Fruit fly (Drosophila melanogaster) whole organism, embryonic: ENCODE results near the gene Ppcs.

Experiments
- ATbp ChIP-seq: fragments of 200-800 bp; sonication (Bioruptor generic); optimal IDR thresholded peaks from 2 replicates; lab custom pipeline; 2017; ENCODE audit warnings: missing biosample characterization, mild to moderate bottlenecking, missing genetic modification characterization, missing genetic modification reagents
- Bteb2 ChIP-seq: fragments of 200-800 bp; sonication (Bioruptor generic); optimal IDR thresholded peaks from 2 replicates; lab custom pipeline; 2016; ENCODE audit warnings: missing biosample characterization, missing genetic modification characterization
- CG11398 ChIP-seq: fragments of 200-800 bp; sonication (Bioruptor generic); optimal IDR thresholded peaks from 2 replicates; lab custom pipeline; 2016; ENCODE audit warnings: missing biosample characterization, missing genetic modification characterization
- CG13296 ChIP-seq: fragments of 200-800 bp; sonication (Bioruptor generic); optimal IDR thresholded peaks from 3 replicates; lab custom pipeline; 2018; ENCODE audit warnings: missing biosample characterization, mild to moderate bottlenecking, missing genetic modification characterization
- CG15011 ChIP-seq: fragments of 200-800 bp; sonication (Bioruptor generic); optimal IDR thresholded peaks from 3 replicates; lab custom pipeline; 2018; ENCODE audit warnings: missing biosample characterization, mild to moderate bottlenecking, missing genetic modification characterization
- CG15269 ChIP-seq: fragments of 200-800 bp; sonication (Bioruptor generic); optimal IDR thresholded peaks from 2 replicates; lab custom pipeline; 2018; ENCODE audit warnings: missing biosample characterization, mild to moderate bottlenecking, missing genetic modification characterization, moderate library complexity
- CG15601 ChIP-seq: fragments of 200-800 bp; sonication (Bioruptor generic); optimal IDR thresholded peaks from 3 replicates; lab custom pipeline; 2019; ENCODE audit warnings: missing biosample characterization, mild to moderate bottlenecking, missing genetic modification characterization, moderate library complexity
- CG16779 ChIP-seq: fragments of 200-800 bp; sonication (Bioruptor generic); IDR thresholded peaks from 2 replicates; pipeline ENCODE4 v1.3.6; 2022; ENCODE audit warnings: missing biosample characterization, missing genetic modification characterization
- CG16863 ChIP-seq: fragments of 200-800 bp; sonication (Bioruptor generic); optimal IDR thresholded peaks from 3 replicates; lab custom pipeline; 2016; ENCODE audit warnings: missing biosample characterization, missing genetic modification characterization
- CG17568 ChIP-seq: fragments of 200-800 bp; sonication (Bioruptor generic); optimal IDR thresholded peaks from 2 replicates; lab custom pipeline; 2018; ENCODE audit warnings: missing biosample characterization, mild to moderate bottlenecking, missing genetic modification characterization, moderate library complexity
- CG18262 ChIP-seq: fragments of 200-800 bp; optimal IDR thresholded peaks from 3 replicates; lab custom pipeline; 2019; ENCODE audit warnings: missing biosample characterization, mild to moderate bottlenecking, missing genetic modification characterization, moderate library complexity
- CG1832 ChIP-seq: fragments of 200-800 bp; sonication (Bioruptor generic); optimal IDR thresholded peaks from 2 replicates; lab custom pipeline; 2017; ENCODE audit warnings: missing biosample characterization, mild to moderate bottlenecking, missing genetic modification characterization, inconsistent platforms
- CG18764 ChIP-seq: fragments of 200-800 bp; sonication (Bioruptor generic); optimal IDR thresholded peaks from 3 replicates; lab custom pipeline; 2016; ENCODE audit warnings: missing biosample characterization, missing genetic modification characterization
- CG31224 ChIP-seq: fragments of 200-800 bp; sonication (Bioruptor generic); IDR thresholded peaks from 2 replicates; pipeline ENCODE4 v1.3.6; 2022; ENCODE audit warnings: missing biosample characterization, missing genetic modification characterization
- CG3407 ChIP-seq: fragments of 200-800 bp; sonication (Bioruptor generic); optimal IDR thresholded peaks from 2 replicates; lab custom pipeline; 2018; ENCODE audit warnings: missing biosample characterization, mild to moderate bottlenecking, missing genetic modification characterization
- CG34422 ChIP-seq: fragments of 200-800 bp; sonication (Bioruptor generic); IDR thresholded peaks from 3 replicates; pipeline ENCODE4 v1.3.6; 2022; ENCODE audit warnings: missing biosample characterization, missing genetic modification characterization
- CG4854 ChIP-seq: fragments of 200-800 bp; sonication (Bioruptor generic); optimal IDR thresholded peaks from 2 replicates; lab custom pipeline; 2016; ENCODE audit warnings: missing biosample characterization, missing genetic modification characterization, inconsistent platforms
- CG6683 ChIP-seq: fragments of 200-800 bp; sonication (Bioruptor generic); optimal IDR thresholded peaks from 2 replicates; lab custom pipeline; 2017; ENCODE audit warnings: missing biosample characterization, mild to moderate bottlenecking, missing genetic modification characterization, missing genetic modification reagents
- CG6689 ChIP-seq: fragments of 200-800 bp; sonication (Bioruptor generic); IDR thresholded peaks from 2 replicates; pipeline ENCODE4 v1.3.6; 2022; ENCODE audit warnings: missing biosample characterization, missing genetic modification characterization
- CG8281 ChIP-seq: fragments of 200-800 bp; sonication (Bioruptor generic); optimal IDR thresholded peaks from 2 replicates; lab custom pipeline; 2018; ENCODE audit warnings: missing biosample characterization, mild to moderate bottlenecking, missing genetic modification characterization, moderate library complexity
- CG8290 ChIP-seq, 3 experiments: fragments of 200-800 bp; sonication (Bioruptor generic); optimal IDR thresholded peaks; 2 replicates each; lab custom pipeline; 2016 to 2019; ENCODE audit warnings: missing biosample characterization in 3 of 3, missing genetic modification characterization in 3 of 3, mild to moderate bottlenecking in 2 of 3, moderate library complexity in 1 of 3
- CG8765 ChIP-seq: fragments of 200-800 bp; sonication (Bioruptor generic); IDR thresholded peaks from 2 replicates; pipeline ENCODE4 v1.3.6; 2022; ENCODE audit warnings: missing biosample characterization, missing genetic modification characterization
- CG9437 ChIP-seq: fragments of 200-800 bp; sonication (Bioruptor generic); optimal IDR thresholded peaks from 2 replicates; lab custom pipeline; 2018; ENCODE audit warnings: missing biosample characterization, mild to moderate bottlenecking, missing genetic modification characterization
- D19A ChIP-seq: fragments of 200-800 bp; optimal IDR thresholded peaks from 3 replicates; lab custom pipeline; 2019; ENCODE audit warnings: missing biosample characterization, mild to moderate bottlenecking, missing genetic modification characterization, moderate library complexity
- E2f2 ChIP-seq: fragments of 200-800 bp; sonication (Bioruptor generic); IDR thresholded peaks from 2 replicates; pipeline ENCODE4 v1.3.6; 2022; ENCODE audit warnings: missing biosample characterization, missing genetic modification characterization
- Fer1 ChIP-seq: fragments of 200-800 bp; sonication (Bioruptor generic); optimal IDR thresholded peaks from 2 replicates; lab custom pipeline; 2017; ENCODE audit warnings: missing biosample characterization, mild to moderate bottlenecking, missing genetic modification characterization
- Fer3 ChIP-seq: fragments of 200-800 bp; sonication (Bioruptor generic); optimal IDR thresholded peaks from 2 replicates; lab custom pipeline; 2018; ENCODE audit warnings: missing biosample characterization, mild to moderate bottlenecking, missing genetic modification characterization, moderate library complexity
- Gug ChIP-seq: fragments of 200-800 bp; sonication (Bioruptor generic); IDR thresholded peaks from 4 replicates; pipeline ENCODE4 v1.3.6; 2022; ENCODE audit warnings: missing biosample characterization, missing genetic modification characterization
- Hr51 ChIP-seq, 2 experiments: fragments of 200-800 bp; sonication (Bioruptor generic); optimal IDR thresholded peaks; 2 replicates in 1 of 2; 3 replicates in 1 of 2; lab custom pipeline; 2016 to 2018; ENCODE audit warnings: missing biosample characterization in 2 of 2, missing genetic modification characterization in 2 of 2, mild to moderate bottlenecking in 1 of 2, moderate library complexity in 1 of 2
- Mes4 ChIP-seq: fragments of 200-800 bp; sonication (Bioruptor generic); optimal IDR thresholded peaks from 2 replicates; lab custom pipeline; 2016; ENCODE audit warnings: missing biosample characterization, missing genetic modification characterization
- Mrtf ChIP-seq: fragments of 200-800 bp; sonication (Bioruptor generic); IDR thresholded peaks from 3 replicates; pipeline ENCODE4 v1.3.6; 2022; ENCODE audit warnings: missing biosample characterization, missing genetic modification characterization
- Nf-YC ChIP-seq: fragments of 200-800 bp; optimal IDR thresholded peaks from 3 replicates; lab custom pipeline; 2019; ENCODE audit warnings: missing biosample characterization, mild to moderate bottlenecking, missing genetic modification characterization, moderate library complexity
- Opbp ChIP-seq: fragments of 200-800 bp; sonication (Bioruptor generic); IDR thresholded peaks from 3 replicates; pipeline ENCODE4 v1.3.6; 2022; ENCODE audit warnings: missing biosample characterization, missing genetic modification characterization; ENCODE audit not compliant: partially characterized antibody
- Rx ChIP-seq: fragments of 200-800 bp; sonication (Bioruptor generic); IDR thresholded peaks from 2 replicates; pipeline ENCODE4 v1.3.6; 2022; ENCODE audit warnings: missing biosample characterization, missing genetic modification characterization
- abd-A ChIP-seq: fragments of 200-800 bp; sonication (Bioruptor generic); optimal IDR thresholded peaks from 3 replicates; lab custom pipeline; 2019; ENCODE audit warnings: missing biosample characterization, mild to moderate bottlenecking, missing genetic modification characterization, moderate library complexity
- amos ChIP-seq: fragments of 200-800 bp; sonication (Bioruptor generic); IDR thresholded peaks from 2 replicates; pipeline ENCODE4 v1.3.6; 2022; ENCODE audit warnings: missing biosample characterization, missing genetic modification characterization; ENCODE audit not compliant: partially characterized antibody
- az2 ChIP-seq: fragments of 200-800 bp; sonication (Bioruptor generic); optimal IDR thresholded peaks from 3 replicates; lab custom pipeline; 2016; ENCODE audit warnings: missing biosample characterization, missing genetic modification characterization
- bab2 ChIP-seq: fragments of 200-800 bp; sonication (Bioruptor generic); optimal IDR thresholded peaks from 2 replicates; lab custom pipeline; 2016; ENCODE audit warnings: missing biosample characterization, missing genetic modification characterization
- bowl ChIP-seq: fragments of 200-800 bp; sonication (Bioruptor generic); IDR thresholded peaks from 2 replicates; pipeline ENCODE4 v1.3.6; 2022; ENCODE audit warnings: missing biosample characterization, missing genetic modification characterization
- cas ChIP-seq: fragments of 200-800 bp; sonication (Bioruptor generic); IDR thresholded peaks from 2 replicates; pipeline ENCODE4 v1.3.6; 2022; ENCODE audit warnings: missing biosample characterization, missing genetic modification characterization
- fd3F ChIP-seq: fragments of 200-800 bp; sonication (Bioruptor generic); optimal IDR thresholded peaks from 2 replicates; lab custom pipeline; 2018; ENCODE audit warnings: missing biosample characterization, mild to moderate bottlenecking, missing genetic modification characterization, moderate library complexity
- fru ChIP-seq: fragments of >200 bp; optimal IDR thresholded peaks from 2 replicates; lab custom pipeline; 2017
- fu2 ChIP-seq: fragments of 200-800 bp; sonication (Bioruptor generic); optimal IDR thresholded peaks from 2 replicates; lab custom pipeline; 2016; ENCODE audit warnings: missing biosample characterization, missing genetic modification characterization
- klu ChIP-seq: fragments of 200-800 bp; sonication (Bioruptor generic); IDR thresholded peaks from 2 replicates; pipeline ENCODE4 v1.3.6; 2022; ENCODE audit warnings: missing biosample characterization, missing genetic modification characterization
- row ChIP-seq: fragments of 200-800 bp; sonication (Bioruptor generic); IDR thresholded peaks from 3 replicates; pipeline ENCODE4 v1.3.6; 2022; ENCODE audit warnings: missing biosample characterization, missing genetic modification characterization
- sc ChIP-seq, 3 experiments: fragments of >200 bp in 2 of 3; fragments of 200-800 bp in 1 of 3; sonication (Bioruptor generic) in 1 of 3; optimal IDR thresholded peaks; 2 replicates in 2 of 3; 3 replicates in 1 of 3; lab custom pipeline; 2017; ENCODE audit warnings: mild to moderate bottlenecking in 1 of 3, missing biosample characterization in 1 of 3, missing genetic modification characterization in 1 of 3, missing genetic modification reagents in 1 of 3
- schlank ChIP-seq: fragments of 200-800 bp; sonication (Bioruptor generic); optimal IDR thresholded peaks from 2 replicates; lab custom pipeline; 2018; ENCODE audit warnings: missing biosample characterization, mild to moderate bottlenecking, missing genetic modification characterization
- tgo ChIP-seq: fragments of 200-800 bp; sonication (Bioruptor generic); IDR thresholded peaks from 3 replicates; pipeline ENCODE4 v1.3.6; 2022; ENCODE audit warnings: missing biosample characterization, missing genetic modification characterization
- trh ChIP-seq: fragments of 200-800 bp; sonication (Bioruptor generic); optimal IDR thresholded peaks from 2 replicates; lab custom pipeline; 2016; ENCODE audit warnings: missing biosample characterization, missing genetic modification characterization
- tx ChIP-seq: fragments of 200-800 bp; sonication (Bioruptor generic); optimal IDR thresholded peaks from 2 replicates; lab custom pipeline; 2016; ENCODE audit warnings: missing biosample characterization, missing genetic modification characterization

Gene Ppcs

DNA sequence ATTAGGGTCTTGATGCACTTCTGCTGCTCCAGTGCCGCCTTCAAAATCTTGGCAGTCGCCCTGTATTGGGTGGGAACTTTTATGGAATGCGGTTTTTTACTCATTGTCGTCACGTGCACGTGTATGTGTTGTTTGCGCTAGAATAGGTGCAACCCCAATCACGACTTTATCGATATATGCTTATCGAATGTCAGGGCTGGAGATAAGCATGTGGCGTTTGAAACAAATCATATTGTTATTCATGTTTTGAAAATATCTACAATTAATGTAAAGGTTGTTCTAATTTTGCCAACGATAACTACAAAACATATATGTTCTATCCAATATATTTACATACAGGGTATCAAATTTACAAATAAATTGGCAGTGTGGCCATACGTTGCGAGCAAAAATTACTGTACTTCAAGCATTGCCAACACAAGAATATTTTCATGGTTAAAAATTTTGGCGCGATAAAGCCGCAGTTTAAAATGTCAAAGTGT, 14.5 kb upstream of the Ppcs start, which contains the start of the genes CG42359 and Nsun5 (continued):
- TF ChIP-seq CG6689 (peak; percentile 91), schlank (tag; lab: Kevin White, UChicago) (peak; percentile 80), CG4854 (GFP tag; lab: Kevin White, UChicago) (peak; percentile 84), CG1832 (GFP tag; lab: Kevin White, UChicago) (no peak), CG15269 (tag; lab: Kevin White, UChicago) (peak; percentile 86), ATbp (peak; percentile 64), CG3407 (peak; percentile 73), fru (no peak), D19A (tag; lab: Kevin White, UChicago) (peak; percentile 81), CG6683 (GFP tag; lab: Kevin White, UChicago) (peak; percentile 71), CG8765 (GFP tag; lab: Robert Waterston, UW) (peak; percentile 81), CG31224 (GFP tag; lab: Robert Waterston, UW) (peak; percentile 71), Hr51 (GFP tag; optimal IDR thresholded peaks at IDR 0.05; lab: Kevin White, UChicago) (peak; percentile 84 to 87), E2f2 (GFP tag; lab: Robert Waterston, UW) (peak; percentile 98), fd3F (GFP tag; lab: Kevin White, UChicago) (peak; percentile 84), CG17568 (GFP tag; lab: Kevin White, UChicago) (peak; percentile 76), Gug (GFP tag; lab: Robert Waterston, UW) (peak; percentile 89), CG8290 (GFP tag; optimal IDR thresholded peaks at IDR 0.05; lab: Kevin White, UChicago) (peak; percentile 94), CG8290 (tag; optimal IDR thresholded peaks at IDR 0.05; lab: Kevin White, UChicago) (peak; percentile 80 to 96), CG9437 (peak; percentile 55), CG8281 (tag; lab: Kevin White, UChicago) (peak; percentile 47), Bteb2 (GFP tag; lab: Kevin White, UChicago) (peak; percentile 92), Opbp (GFP tag; lab: Robert Waterston, UW) (peak; percentile 82), fu2 (peak; percentile 90), trh (GFP tag; lab: Kevin White, UChicago) (peak; percentile 82), cas (GFP tag; lab: Robert Waterston, UW) (peak; percentile 72), bowl (GFP tag; lab: Robert Waterston, UW) (no peak), abd-A (tag; lab: Kevin White, UChicago) (no peak), CG18262 (tag; lab: Kevin White, UChicago) (peak; percentile 86), tx (peak; percentile 91), sc (optimal IDR thresholded peaks at IDR 0.05; lab: Kevin White, UChicago) (no peak), sc (GFP tag; optimal IDR thresholded peaks at IDR 0.05; lab: Kevin White, UChicago) (peak; percentile 70), CG15011 (GFP tag; lab: Kevin White, UChicago) (peak; percentile 55), row (peak; percentile 96), Fer3 (peak; percentile 86), CG11398 (GFP tag; lab: Kevin White, UChicago) (peak; percentile 86), CG34422 (peak; percentile 90), CG16863 (GFP tag; lab: Kevin White, UChicago) (peak; percentile 86), az2 (peak; percentile 93), Mes4 (GFP tag; lab: Kevin White, UChicago) (peak; percentile 83), Nf-YC (tag; lab: Kevin White, UChicago) (peak; percentile 82), CG13296 (GFP tag; lab: Kevin White, UChicago) (peak; percentile 78), klu (peak; percentile 73), bab2 (GFP tag; lab: Kevin White, UChicago) (peak; percentile 92), tgo (GFP tag; lab: Robert Waterston, UW) (peak; percentile 86), amos (peak; percentile 90), Fer1 (peak; percentile 91), CG15601 (tag; lab: Kevin White, UChicago) (peak; percentile 87), Mrtf (GFP tag; lab: Robert Waterston, UW) (peak; percentile 79), Rx (peak; percentile 84), CG16779 (GFP tag; lab: Robert Waterston, UW) (0 out of 2 replicates have a peak, but pooled peaks have one; percentile 35), CG18764 (GFP tag; lab: Kevin White, UChicago) (peak; percentile 92)
